Worm (Caenorhabditis elegans) whole organism, mixed stage, embryonic: ENCODE results near the gene ZK809.9.

Source experiments
- M03D4.4 ChIP-seq: sonication (generic microtip); optimal IDR thresholded peaks from 2 replicates; lab custom pipeline; 2017; ENCODE audit warnings: mild to moderate bottlenecking, missing genetic modification characterization, missing compliant biosample characterization
- bed-3 ChIP-seq: fragments of 200-800 bp; sonication (Bioruptor generic); optimal IDR thresholded peaks from 3 replicates; lab custom pipeline; 2018; ENCODE audit warnings: mild to moderate bottlenecking, missing genetic modification characterization, moderate library complexity, missing compliant biosample characterization
- blmp-1 ChIP-seq: fragments of 150-350 bp; optimal IDR thresholded peaks from 2 replicates; lab custom pipeline; 2014; ENCODE audit warnings: missing biosample characterization, missing genetic modification characterization
- ceh-39 ChIP-seq: fragments of 150-350 bp; optimal IDR thresholded peaks from 2 replicates; lab custom pipeline; 2014; ENCODE audit warnings: missing biosample characterization, missing genetic modification characterization
- ceh-43 ChIP-seq: fragments of 200-800 bp; sonication (Bioruptor generic); optimal IDR thresholded peaks from 2 replicates; lab custom pipeline; 2018; ENCODE audit warnings: mild to moderate bottlenecking, missing genetic modification characterization, moderate library complexity, missing compliant biosample characterization
- ceh-83 ChIP-seq: fragments of 200-800 bp; sonication (Bioruptor generic); optimal IDR thresholded peaks from 2 replicates; lab custom pipeline; 2018; ENCODE audit warnings: mild to moderate bottlenecking, missing genetic modification characterization, missing compliant biosample characterization
- ces-1 ChIP-seq: fragments of 150-350 bp; optimal IDR thresholded peaks from 2 replicates; lab custom pipeline; 2014; ENCODE audit warnings: missing biosample characterization, missing genetic modification reagents, missing genetic modification characterization
- cnd-1 ChIP-seq: fragments of 200-800 bp; sonication (Bioruptor generic); optimal IDR thresholded peaks from 2 replicates; lab custom pipeline; 2018; ENCODE audit warnings: mild to moderate bottlenecking, missing genetic modification characterization, missing compliant biosample characterization
- drap-1 ChIP-seq: fragments of 200-800 bp; sonication (Bioruptor generic); optimal IDR thresholded peaks from 3 replicates; lab custom pipeline; 2018; ENCODE audit warnings: mild to moderate bottlenecking, missing genetic modification characterization, missing compliant biosample characterization
- elt-1 ChIP-seq: sonication (generic microtip); optimal IDR thresholded peaks from 2 replicates; lab custom pipeline; 2017; ENCODE audit warnings: missing genetic modification characterization, mild to moderate bottlenecking, missing compliant biosample characterization, antibody characterized with exemption, moderate library complexity, borderline replicate concordance; ENCODE audit not compliant: insufficient read depth
- elt-3 ChIP-seq: fragments of 150-350 bp; optimal IDR thresholded peaks from 2 replicates; lab custom pipeline; 2014; ENCODE audit warnings: missing biosample characterization, missing genetic modification characterization
- flh-1 ChIP-seq: fragments of 200-800 bp; sonication (Bioruptor generic); optimal IDR thresholded peaks from 2 replicates; lab custom pipeline; 2018; ENCODE audit warnings: mild to moderate bottlenecking, missing genetic modification characterization, moderate library complexity, missing compliant biosample characterization
- ham-2 ChIP-seq: fragments of 200-800 bp; sonication (Bioruptor generic); optimal IDR thresholded peaks from 2 replicates; lab custom pipeline; 2018; ENCODE audit warnings: mild to moderate bottlenecking, missing genetic modification characterization, missing compliant biosample characterization
- hlh-1 ChIP-seq: fragments of 150-350 bp; optimal IDR thresholded peaks from 2 replicates; lab custom pipeline; 2014; ENCODE audit warnings: missing biosample characterization, missing genetic modification reagents, missing genetic modification characterization
- lin-13 ChIP-seq: fragments of 150-350 bp; optimal IDR thresholded peaks from 2 replicates; lab custom pipeline; 2014; ENCODE audit warnings: missing biosample characterization, missing genetic modification characterization
- lin-32 ChIP-seq: fragments of 200-800 bp; sonication (Bioruptor generic); optimal IDR thresholded peaks from 2 replicates; lab custom pipeline; 2018; ENCODE audit warnings: mild to moderate bottlenecking, missing genetic modification characterization, missing compliant biosample characterization
- lsy-2 ChIP-seq: fragments of 150-350 bp; optimal IDR thresholded peaks from 2 replicates; lab custom pipeline; 2014; ENCODE audit warnings: missing biosample characterization, missing genetic modification characterization
- mab-5 ChIP-seq: fragments of 150-350 bp; optimal IDR thresholded peaks from 2 replicates; lab custom pipeline; 2014; ENCODE audit warnings: missing biosample characterization, missing genetic modification characterization
- nhr-2 ChIP-seq: fragments of 150-350 bp; optimal IDR thresholded peaks from 2 replicates; lab custom pipeline; 2014; ENCODE audit warnings: missing biosample characterization, missing genetic modification characterization
- nhr-237 ChIP-seq: fragments of 150-350 bp; optimal IDR thresholded peaks from 2 replicates; lab custom pipeline; 2014; ENCODE audit warnings: missing biosample characterization, missing genetic modification characterization
- nhr-28 ChIP-seq: fragments of 150-350 bp; optimal IDR thresholded peaks from 2 replicates; lab custom pipeline; 2014; ENCODE audit warnings: missing biosample characterization, missing genetic modification characterization
- nhr-76 ChIP-seq: sonication (generic microtip); optimal IDR thresholded peaks from 2 replicates; lab custom pipeline; 2017; ENCODE audit warnings: missing biosample characterization, missing genetic modification characterization
- pha-4 ChIP-seq: fragments of 150-350 bp; optimal IDR thresholded peaks from 2 replicates; lab custom pipeline; 2018; ENCODE audit warnings: missing biosample characterization, missing genetic modification reagents, missing genetic modification characterization
- sem-2 ChIP-seq: fragments of 200-800 bp; sonication (Bioruptor generic); optimal IDR thresholded peaks from 2 replicates; lab custom pipeline; 2018; ENCODE audit warnings: mild to moderate bottlenecking, missing genetic modification characterization, missing compliant biosample characterization
- tbx-8 ChIP-seq: fragments of 200-800 bp; sonication (Bioruptor generic); optimal IDR thresholded peaks from 2 replicates; lab custom pipeline; 2018; ENCODE audit warnings: mild to moderate bottlenecking, missing genetic modification characterization, moderate library complexity, missing compliant biosample characterization
- unc-120 ChIP-seq: sonication (generic microtip); optimal IDR thresholded peaks from 2 replicates; lab custom pipeline; 2017; ENCODE audit warnings: missing genetic modification characterization, missing compliant biosample characterization; ENCODE audit not compliant: poor library complexity, severe bottlenecking
- unc-39 ChIP-seq: fragments of 150-350 bp; optimal IDR thresholded peaks from 2 replicates; lab custom pipeline; 2014; ENCODE audit warnings: missing biosample characterization, missing genetic modification characterization
- zip-8 ChIP-seq: fragments of 150-350 bp; optimal IDR thresholded peaks from 2 replicates; lab custom pipeline; 2014; ENCODE audit warnings: missing biosample characterization, missing genetic modification characterization
- ztf-11 ChIP-seq: fragments of 150-350 bp; optimal IDR thresholded peaks from 2 replicates; lab custom pipeline; 2014; ENCODE audit warnings: missing biosample characterization, missing genetic modification characterization

The ZK809.9 gene

DNA sequence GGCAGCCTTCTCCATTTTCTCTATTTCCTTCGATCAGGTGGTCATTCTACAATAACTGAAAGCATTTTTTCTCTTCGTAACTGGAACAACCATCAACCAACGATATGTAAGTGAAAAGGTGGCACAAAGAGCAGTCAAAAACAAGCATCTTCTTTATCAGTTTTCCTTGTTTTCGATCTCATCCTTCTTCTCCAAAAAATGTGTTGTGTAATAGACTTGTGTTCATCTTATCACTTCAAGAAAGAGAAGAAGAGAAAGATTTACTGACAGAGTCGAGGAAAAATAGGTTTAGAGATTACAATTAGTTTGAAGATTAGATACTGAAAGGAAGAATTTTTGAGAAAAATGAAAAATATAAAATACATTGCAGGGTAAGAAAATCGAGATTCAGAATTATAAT lies 19.8 kb upstream of the ZK809.9 start:
- TF ChIP-seq zip-8 (tag; lab: Kevin White, UChicago) (no peak), hlh-1 (tag; lab: Kevin White, UChicago) (no peak), elt-3 (tag; lab: Kevin White, UChicago) (no peak), elt-1 (no peak)

DNA sequence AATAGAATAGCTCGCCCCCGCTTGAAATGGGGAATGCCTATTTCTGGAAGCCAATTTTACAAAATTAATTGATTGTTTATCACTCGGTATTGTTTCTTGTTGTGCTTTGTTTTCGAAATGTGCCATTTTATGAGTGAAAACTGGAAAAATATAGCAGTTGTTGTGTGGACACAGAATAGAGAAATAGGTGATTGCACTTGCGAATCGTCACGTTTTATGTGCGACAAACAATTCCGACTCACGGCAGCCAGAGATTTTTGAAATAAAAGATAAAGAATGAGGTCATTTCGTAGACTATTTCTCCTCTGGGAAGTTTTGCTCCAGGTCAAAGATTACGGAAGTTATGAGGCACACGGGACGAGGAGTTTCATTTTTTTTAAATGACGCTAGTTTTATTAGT lies 18.2 kb upstream of the ZK809.9 start:
- TF ChIP-seq hlh-1 (tag; lab: Kevin White, UChicago): peak; percentile 17
- no peak for TF ChIP-seq lin-13 (tag; lab: Kevin White, UChicago)

DNA sequence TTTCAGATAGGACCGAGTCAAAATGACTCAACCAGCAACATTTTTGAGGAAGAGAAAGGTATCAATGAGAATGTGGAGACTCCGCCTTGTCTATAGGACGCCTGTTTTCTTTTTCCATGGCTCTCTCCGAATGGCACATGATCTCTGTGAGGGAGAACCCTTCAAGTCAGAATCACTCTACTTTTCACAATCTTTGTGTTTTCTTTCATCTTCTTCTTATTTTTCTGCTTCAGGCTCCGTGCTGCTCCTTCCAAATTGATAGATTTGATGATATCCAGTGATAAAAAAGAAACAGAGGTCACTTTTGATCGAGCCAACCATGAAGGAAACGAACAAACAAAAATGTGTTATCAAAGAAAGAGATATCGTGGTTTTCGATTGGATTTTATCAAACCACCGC lies 16.1 kb upstream of the ZK809.9 start, which contains the start of gene ZK809.8:
ZK809.8 (minus strand) TSS at position 34 of the 400 bp plus-strand sequence.
- TF ChIP-seq ham-2 (GFP tag; lab: Kevin White, UChicago) (no peak), hlh-1 (tag; lab: Kevin White, UChicago) (peak; percentile 15)

DNA sequence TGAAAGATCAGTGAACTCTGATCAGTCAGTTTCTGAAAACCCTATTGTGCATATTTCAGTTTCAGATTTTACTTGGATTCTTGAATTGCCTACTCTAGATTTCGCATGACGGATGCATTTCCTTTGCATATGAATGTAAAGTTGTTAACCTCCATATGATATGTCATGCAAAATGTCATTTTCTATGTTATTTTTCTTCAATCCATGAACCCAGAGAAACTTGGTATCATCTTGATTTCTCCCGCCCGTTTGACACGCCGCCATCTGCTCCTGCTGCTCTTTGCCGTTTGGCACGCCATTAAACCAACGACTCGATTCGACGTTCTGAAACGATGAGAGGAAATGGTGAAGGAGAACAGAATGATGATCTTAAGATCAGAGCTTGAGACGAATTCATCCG lies 14.8 kb upstream of the ZK809.9 start:
- no peak for TF ChIP-seq nhr-76 (tag; lab: Kevin White, UChicago)
- TF ChIP-seq M03D4.4 (tag; lab: Kevin White, UChicago): no peak

DNA sequence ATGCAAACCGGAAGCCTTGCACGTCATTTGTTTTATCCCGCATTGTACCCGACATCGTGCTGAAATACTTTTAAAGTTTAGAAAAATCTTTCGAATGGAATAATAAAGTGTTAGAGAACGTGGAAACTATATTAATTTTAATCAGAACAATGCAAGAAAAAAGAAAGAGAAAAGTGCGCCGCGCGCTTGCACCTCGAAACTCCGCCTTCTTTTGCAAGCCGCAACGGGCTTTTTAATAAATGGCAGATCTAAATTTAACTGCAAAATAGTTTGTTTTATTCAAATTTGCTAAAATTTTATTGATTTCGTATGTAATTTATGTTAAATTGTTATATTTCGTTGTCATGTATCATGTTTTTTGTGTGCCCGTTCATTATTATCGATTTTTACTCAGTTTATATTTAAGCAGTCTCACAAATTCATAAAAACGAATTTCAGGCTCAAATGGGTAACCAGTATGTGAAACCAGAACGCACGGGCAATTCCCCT lies 13.1 kb upstream of the ZK809.9 start, which contains the start of the genes acl-3 and ndub-6:
acl-3 (minus strand) TSS at position 59 of the 489 bp plus-strand sequence.
ndub-6 (plus strand) TSS at position 439 of the 489 bp plus-strand sequence.
- no peak for TF ChIP-seq unc-39 (tag; lab: Kevin White, UChicago)
- TF ChIP-seq elt-1: no peak
- no peak for TF ChIP-seq nhr-28
- no peak for TF ChIP-seq ceh-39
- no peak for TF ChIP-seq lsy-2 (tag; lab: Kevin White, UChicago)
- no peak for TF ChIP-seq drap-1
- no peak for TF ChIP-seq sem-2 (GFP tag; lab: Kevin White, UChicago)
- TF ChIP-seq unc-120 (tag; lab: Kevin White, UChicago): no peak
- TF ChIP-seq lin-32: no peak
- no peak for TF ChIP-seq ham-2 (GFP tag; lab: Kevin White, UChicago)
- no peak for TF ChIP-seq cnd-1 (tag; lab: Kevin White, UChicago)
- no peak for TF ChIP-seq nhr-76 (tag; lab: Kevin White, UChicago)

DNA sequence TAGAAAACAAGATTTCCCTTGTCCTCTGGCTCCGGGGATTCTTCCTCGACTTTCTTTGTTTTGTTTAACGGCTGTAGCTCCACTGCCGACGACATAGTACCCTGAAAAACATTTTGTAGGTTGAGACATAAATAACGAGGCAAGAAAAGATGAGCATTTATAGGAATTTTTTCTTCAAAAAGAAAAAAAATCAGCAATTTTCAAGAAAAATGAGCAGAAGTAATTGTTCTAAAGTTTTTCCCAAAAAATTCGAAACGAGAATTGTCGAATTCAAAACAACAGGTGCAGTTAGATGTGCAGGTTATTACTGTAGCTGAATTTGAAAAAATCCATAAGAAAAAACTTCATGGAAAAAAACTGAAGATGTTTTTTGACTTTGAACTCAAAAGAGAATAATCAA lies 9.7 kb upstream of the ZK809.9 start, which contains the start of gene ent-1:
ent-1 (minus strand) TSS at position 101 of the 400 bp plus-strand sequence.
- TF ChIP-seq unc-39 (tag; lab: Kevin White, UChicago) (no peak), blmp-1 (tag; lab: Kevin White, UChicago) (no peak), bed-3 (GFP tag; lab: Kevin White, UChicago) (no peak), nhr-2 (tag; lab: Kevin White, UChicago) (no peak), pha-4 (tag; lab: Kevin White, UChicago) (no peak), ceh-39 (no peak), ztf-11 (no peak), hlh-1 (tag; lab: Kevin White, UChicago) (no peak), lsy-2 (tag; lab: Kevin White, UChicago) (no peak), mab-5 (tag; lab: Kevin White, UChicago) (no peak)
- TF ChIP-seq, all 35 proteins: peak for 0

DNA sequence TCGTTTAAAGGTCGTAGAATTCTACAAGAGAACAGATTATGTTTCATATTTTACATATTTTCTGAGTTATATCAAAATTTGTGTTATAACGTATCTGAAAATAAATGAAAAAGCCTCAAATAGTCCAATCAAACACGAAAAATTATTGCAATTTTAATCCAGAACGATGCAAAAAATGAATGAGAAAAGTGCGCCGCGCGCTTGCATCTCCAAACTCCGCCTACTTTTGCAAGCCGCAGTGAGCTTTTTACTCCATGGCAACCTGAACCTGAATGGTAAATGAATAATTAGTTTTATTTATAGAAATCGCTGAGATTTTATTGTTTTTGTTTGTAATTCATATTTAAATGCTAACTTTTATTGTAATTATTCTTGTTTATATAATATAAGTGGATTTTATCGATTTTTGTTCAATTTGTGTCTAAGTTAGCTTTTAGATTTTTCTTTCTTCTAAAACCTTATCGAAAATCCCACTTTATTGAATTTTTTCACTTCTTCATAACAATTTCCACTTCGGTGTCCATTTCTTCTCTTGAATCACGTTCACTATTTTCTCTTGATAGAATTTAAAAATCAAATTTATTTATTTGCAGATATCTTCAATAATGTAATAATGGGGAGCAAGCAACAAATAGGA lies 8.8 kb upstream of the ZK809.9 start, which contains the start of gene ZK809.5:
ZK809.5 (plus strand) TSS at position 587 of the 637 bp plus-strand sequence.
- TF ChIP-seq elt-1: no peak
- TF ChIP-seq bed-3 (GFP tag; lab: Kevin White, UChicago): no peak
- TF ChIP-seq blmp-1 (tag; lab: Kevin White, UChicago): no peak
- TF ChIP-seq ceh-83: no peak
- no peak for TF ChIP-seq unc-39 (tag; lab: Kevin White, UChicago)
- TF ChIP-seq nhr-2 (tag; lab: Kevin White, UChicago): no peak
- TF ChIP-seq nhr-237 (tag; lab: Kevin White, UChicago): no peak
- no peak for TF ChIP-seq lsy-2 (tag; lab: Kevin White, UChicago)
- TF ChIP-seq tbx-8 (GFP tag; lab: Kevin White, UChicago): no peak
- peak; percentile 13 for TF ChIP-seq ceh-43 (GFP tag; lab: Kevin White, UChicago)
- TF ChIP-seq ham-2 (GFP tag; lab: Kevin White, UChicago): peak; percentile 20
- no peak for TF ChIP-seq pha-4 (tag; lab: Kevin White, UChicago)
- peak; percentile 21 for TF ChIP-seq ces-1 (GFP tag; lab: Kevin White, UChicago)
- no peak for TF ChIP-seq lin-32
- TF ChIP-seq hlh-1 (tag; lab: Kevin White, UChicago): no peak
- TF ChIP-seq drap-1: no peak
- no peak for TF ChIP-seq elt-3 (tag; lab: Kevin White, UChicago)
- no peak for TF ChIP-seq flh-1 (GFP tag; lab: Kevin White, UChicago)
- TF ChIP-seq zip-8 (tag; lab: Kevin White, UChicago): no peak
- TF ChIP-seq, all 35 proteins: peak for 3
